Fruit fly (Drosophila melanogaster): Measurements from ENCODE around the gene nSyb.

DNA sequence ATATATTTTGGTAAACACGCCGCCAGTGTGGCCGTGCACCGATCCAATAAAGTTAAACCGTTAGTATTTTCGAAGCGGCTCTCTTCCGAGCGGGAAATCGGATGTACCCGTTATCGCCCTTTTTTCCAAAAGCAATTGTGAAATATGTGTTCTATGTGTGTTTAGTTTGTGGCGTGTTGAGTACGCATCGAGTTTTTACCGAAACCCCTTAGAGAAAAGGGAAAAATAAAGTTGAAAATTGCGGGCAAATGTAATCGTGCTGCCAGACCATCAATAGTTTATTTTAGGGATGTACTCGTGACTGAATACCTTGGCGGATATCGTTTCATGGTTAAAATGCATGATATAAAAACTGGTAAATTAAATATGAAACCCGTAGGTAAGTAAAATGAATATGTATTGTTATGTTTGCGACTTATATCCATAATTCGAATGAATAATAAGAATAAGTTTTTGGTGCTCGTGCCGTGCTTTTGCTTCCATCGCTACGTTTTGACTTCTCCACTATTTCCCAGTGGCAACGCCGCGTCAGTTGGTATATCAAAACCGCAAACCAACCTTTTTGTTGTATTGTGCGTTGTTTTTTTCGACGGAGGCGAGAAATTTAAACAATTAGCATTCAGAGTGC, 1.7 kb upstream of the nSyb start, which contains the start of the genes Mettl2 and Bgb:
- TF ChIP-seq OdsH (GFP tag; optimal IDR thresholded peaks at IDR 0.05) (no peak), acj6 (GFP tag; optimal IDR thresholded peaks at IDR 0.05) (peak; percentile 82)

Measured in whole organism, prepupa.